In genomic region chrII:7642016-7642653, ce11 we compare ENCODE assay signal across 8 worm cellular contexts.
A peak's percentile ranks its signal among the peaks of the same experiment; 100 is the strongest.
TF ChIP-seq lines count a peak whose summit lies in the region.

No protein-coding gene starts in this region.

TF ChIP-seq in whole organism, L1 larva, 84 proteins besides CTCF, POLR2A, EP300 and RAD21 (continues in another document):
- no peak for TF ChIP-seq C34B4.2 (tag; optimal IDR thresholded peaks at IDR 0.05; lab: Kevin White, UChicago)
- TF ChIP-seq zip-4 (GFP tag; optimal IDR thresholded peaks at IDR 0.05; lab: Kevin White, UChicago): no peak
- no peak for TF ChIP-seq hlh-4 (tag; optimal IDR thresholded peaks at IDR 0.05; lab: Kevin White, UChicago)
- TF ChIP-seq ces-1 (GFP tag; optimal IDR thresholded peaks at IDR 0.05; lab: Kevin White, UChicago): no peak
- no peak for TF ChIP-seq sptf-1 (tag; optimal IDR thresholded peaks at IDR 0.05; lab: Kevin White, UChicago)
- peak; percentile 38 to 42 for TF ChIP-seq efl-1 (optimal IDR thresholded peaks at IDR 0.05; lab: Kevin White, UChicago)
- peak in 1 of 2 experiments; percentile 39 for TF ChIP-seq efl-1 (GFP tag; optimal IDR thresholded peaks at IDR 0.05 in 1 of 2; lab: Kevin White, UChicago)
- no peak for TF ChIP-seq nhr-11 (tag; optimal IDR thresholded peaks at IDR 0.05; lab: Kevin White, UChicago)
- no peak for TF ChIP-seq nhr-77 (tag; optimal IDR thresholded peaks at IDR 0.05; lab: Kevin White, UChicago)
- peak; percentile 92 for TF ChIP-seq nhr-71 (tag; optimal IDR thresholded peaks at IDR 0.05; lab: Kevin White, UChicago)
- peak; percentile 74 for TF ChIP-seq tbx-2 (tag; optimal IDR thresholded peaks at IDR 0.05; lab: Kevin White, UChicago)
- TF ChIP-seq nhr-12 (tag; optimal IDR thresholded peaks at IDR 0.05; lab: Kevin White, UChicago): no peak

TF ChIP-seq in whole organism, L2 larva, 48 proteins besides CTCF, POLR2A, EP300 and RAD21 (continues in another document):
- TF ChIP-seq lin-13 (GFP tag; optimal IDR thresholded peaks at IDR 0.05; lab: Kevin White, UChicago) (peak; percentile 33), sma-9 (GFP tag; optimal IDR thresholded peaks at IDR 0.05; lab: Kevin White, UChicago) (peak; percentile 76), sma-9 (tag; optimal IDR thresholded peaks at IDR 0.05; lab: Kevin White, UChicago) (no peak), nhr-21 (tag; optimal IDR thresholded peaks at IDR 0.05; lab: Kevin White, UChicago) (peak; percentile 6), sem-4 (tag; optimal IDR thresholded peaks at IDR 0.05; lab: Kevin White, UChicago) (peak; percentile 71), nhr-6 (tag; optimal IDR thresholded peaks at IDR 0.05; lab: Kevin White, UChicago) (peak; percentile 76), mdl-1 (tag; optimal IDR thresholded peaks at IDR 0.05; lab: Kevin White, UChicago) (peak; percentile 81 to 84), C34F6.9 (tag; optimal IDR thresholded peaks at IDR 0.05; lab: Kevin White, UChicago) (peak; percentile 83), ceh-82 (tag; optimal IDR thresholded peaks at IDR 0.05; lab: Kevin White, UChicago) (peak; percentile 46), ztf-1 (GFP tag; conservative IDR thresholded peaks at IDR 0.05; lab: Robert Waterston, UW) (no peak), aly-2 (tag; optimal IDR thresholded peaks at IDR 0.05; lab: Kevin White, UChicago) (no peak), nhr-11 (tag; optimal IDR thresholded peaks at IDR 0.05; lab: Kevin White, UChicago) (no peak)

TF ChIP-seq in whole organism, L3 larva, 47 proteins besides CTCF, POLR2A, EP300 and RAD21 (continues in another document):
- TF ChIP-seq nhr-43 (tag; optimal IDR thresholded peaks at IDR 0.05; lab: Kevin White, UChicago; ENCODE audit: poor library complexity, severe bottlenecking): no peak
- TF ChIP-seq tbx-2 (tag; optimal IDR thresholded peaks at IDR 0.05; lab: Kevin White, UChicago): peak; percentile 9
- TF ChIP-seq sea-2 (GFP tag; optimal IDR thresholded peaks at IDR 0.05; lab: Kevin White, UChicago): no peak
- TF ChIP-seq nhr-11 (tag; optimal IDR thresholded peaks at IDR 0.05; lab: Kevin White, UChicago): peak; percentile 60
- TF ChIP-seq nhr-77 (tag; optimal IDR thresholded peaks at IDR 0.05; lab: Kevin White, UChicago): no peak
- peak; percentile 67 for TF ChIP-seq egl-5 (tag; optimal IDR thresholded peaks at IDR 0.05; lab: Kevin White, UChicago)
- TF ChIP-seq mdl-1 (tag; optimal IDR thresholded peaks at IDR 0.05; lab: Kevin White, UChicago): peak; percentile 62
- TF ChIP-seq unc-62 (GFP tag; optimal IDR thresholded peaks at IDR 0.05; lab: Kevin White, UChicago): peak; percentile 84
- TF ChIP-seq pha-4 (tag; optimal IDR thresholded peaks at IDR 0.05; lab: Kevin White, UChicago): no peak
- no peak for TF ChIP-seq jun-1 (tag; optimal IDR thresholded peaks at IDR 0.05; lab: Kevin White, UChicago)
- TF ChIP-seq R02D3.7 (tag; optimal IDR thresholded peaks at IDR 0.05; lab: Kevin White, UChicago): no peak
- TF ChIP-seq lin-39 (tag; optimal IDR thresholded peaks at IDR 0.05; lab: Kevin White, UChicago): peak; percentile 91

TF ChIP-seq in whole organism, L4 larva, 104 proteins besides CTCF, POLR2A, EP300 and RAD21 (continues in another document):
- TF ChIP-seq unc-62 (GFP tag; optimal IDR thresholded peaks at IDR 0.05 in 1 of 2; lab: Kevin White, UChicago) (peak in 1 of 2 experiments; percentile 97), unc-62 (tag; optimal IDR thresholded peaks at IDR 0.05; lab: Kevin White, UChicago) (no peak), spr-1 (tag; optimal IDR thresholded peaks at IDR 0.05; lab: Kevin White, UChicago) (peak; percentile 13), ces-1 (GFP tag; optimal IDR thresholded peaks at IDR 0.05; lab: Kevin White, UChicago) (peak; percentile 19), T20F7.1 (GFP tag; optimal IDR thresholded peaks at IDR 0.05; lab: Kevin White, UChicago) (no peak), nhr-76 (tag; optimal IDR thresholded peaks at IDR 0.05; lab: Kevin White, UChicago) (no peak), nhr-41 (GFP tag; IDR thresholded peaks at IDR 0.05; lab: Robert Waterston, UW) (no peak), sdz-12 (GFP tag; optimal IDR thresholded peaks at IDR 0.05; lab: Kevin White, UChicago) (no peak), lir-3 (tag; optimal IDR thresholded peaks at IDR 0.05; lab: Kevin White, UChicago) (no peak), php-3 (GFP tag; IDR thresholded peaks at IDR 0.05; lab: Robert Waterston, UW) (no peak), daf-19 (GFP tag; conservative IDR thresholded peaks at IDR 0.05; lab: Robert Waterston, UW) (no peak), ceh-32 (tag; optimal IDR thresholded peaks at IDR 0.05; lab: Kevin White, UChicago; ENCODE audit: poor library complexity) (no peak)

TF ChIP-seq in whole organism, late embryonic, 69 proteins besides CTCF, POLR2A, EP300 and RAD21 (continues in another document):
- TF ChIP-seq ztf-16 (tag; optimal IDR thresholded peaks at IDR 0.05; lab: Kevin White, UChicago) (no peak), pros-1 (tag; optimal IDR thresholded peaks at IDR 0.05; lab: Kevin White, UChicago) (peak; percentile 38), sox-2 (GFP tag; IDR thresholded peaks at IDR 0.05; lab: Robert Waterston, UW) (no peak), unc-3 (GFP tag; conservative IDR thresholded peaks at IDR 0.05; lab: Robert Waterston, UW) (no peak), unc-3 (tag; optimal IDR thresholded peaks at IDR 0.05; lab: Kevin White, UChicago) (peak; percentile 5), ref-2 (tag; optimal IDR thresholded peaks at IDR 0.05; lab: Kevin White, UChicago) (no peak), ceh-34 (tag; optimal IDR thresholded peaks at IDR 0.05; lab: Kevin White, UChicago) (peak; percentile 74), hlh-15 (tag; optimal IDR thresholded peaks at IDR 0.05; lab: Kevin White, UChicago) (no peak), elt-4 (tag; optimal IDR thresholded peaks at IDR 0.05; lab: Kevin White, UChicago) (no peak), ahr-1 (tag; optimal IDR thresholded peaks at IDR 0.05; lab: Kevin White, UChicago) (no peak), ceh-18 (tag; optimal IDR thresholded peaks at IDR 0.05; lab: Kevin White, UChicago) (peak; percentile 95), eyg-1 (tag; optimal IDR thresholded peaks at IDR 0.05; lab: Kevin White, UChicago) (no peak), K09A11.1 (tag; optimal IDR thresholded peaks at IDR 0.05; lab: Kevin White, UChicago; ENCODE audit: insufficient read depth) (peak; percentile 2)

TF ChIP-seq in whole organism, midembryonic, 9 proteins besides CTCF, POLR2A, EP300 and RAD21:
- TF ChIP-seq ref-1 (GFP tag; conservative IDR thresholded peaks at IDR 0.05; lab: Robert Waterston, UW) (no peak), flt-1 (GFP tag; IDR thresholded peaks at IDR 0.05; lab: Robert Waterston, UW) (peak; percentile 58), klf-2 (GFP tag; conservative IDR thresholded peaks at IDR 0.05; lab: Robert Waterston, UW) (no peak), tab-1 (GFP tag; IDR thresholded peaks at IDR 0.05; lab: Robert Waterston, UW) (no peak), ztf-29 (GFP tag; IDR thresholded peaks at IDR 0.05; lab: Robert Waterston, UW) (no peak), cog-1 (tag; optimal IDR thresholded peaks at IDR 0.05; lab: Kevin White, UChicago) (peak; percentile 17), T22C8.4 (GFP tag; IDR thresholded peaks at IDR 0.05; lab: Robert Waterston, UW) (no peak)

TF ChIP-seq in whole organism, mixed stage, embryonic, 35 proteins besides CTCF, POLR2A, EP300 and RAD21:
- TF ChIP-seq ceh-83 (GFP tag; optimal IDR thresholded peaks at IDR 0.05; lab: Kevin White, UChicago): no peak
- peak; percentile 34 for TF ChIP-seq sptf-1 (tag; optimal IDR thresholded peaks at IDR 0.05; lab: Kevin White, UChicago)
- peak; percentile 9 for TF ChIP-seq mls-2 (tag; optimal IDR thresholded peaks at IDR 0.05; lab: Kevin White, UChicago)
- TF ChIP-seq nhr-76 (tag; optimal IDR thresholded peaks at IDR 0.05; lab: Kevin White, UChicago): no peak
- peak; percentile 80 for TF ChIP-seq ces-1 (GFP tag; optimal IDR thresholded peaks at IDR 0.05; lab: Kevin White, UChicago)
- TF ChIP-seq ceh-39 (tag; optimal IDR thresholded peaks at IDR 0.05; lab: Kevin White, UChicago): no peak
- no peak for TF ChIP-seq mep-1 (tag; optimal IDR thresholded peaks at IDR 0.05; lab: Kevin White, UChicago)
- TF ChIP-seq hlh-1 (tag; optimal IDR thresholded peaks at IDR 0.05; lab: Kevin White, UChicago): no peak
- no peak for TF ChIP-seq unc-39 (tag; optimal IDR thresholded peaks at IDR 0.05; lab: Kevin White, UChicago)
- no peak for TF ChIP-seq ceh-43 (GFP tag; optimal IDR thresholded peaks at IDR 0.05; lab: Kevin White, UChicago)
- no peak for TF ChIP-seq snpc-4 (tag; optimal IDR thresholded peaks at IDR 0.05; lab: Kevin White, UChicago)
- peak; percentile 91 for TF ChIP-seq unc-120 (tag; optimal IDR thresholded peaks at IDR 0.05; lab: Kevin White, UChicago; ENCODE audit: poor library complexity, severe bottlenecking)
- no peak for TF ChIP-seq cnd-1 (tag; optimal IDR thresholded peaks at IDR 0.05; lab: Kevin White, UChicago)
- no peak for TF ChIP-seq lin-32 (GFP tag; optimal IDR thresholded peaks at IDR 0.05; lab: Kevin White, UChicago)
- peak; percentile 77 for TF ChIP-seq unc-62 (GFP tag; optimal IDR thresholded peaks at IDR 0.05; lab: Kevin White, UChicago)

TF ChIP-seq in whole organism, young adult, 124 proteins besides CTCF, POLR2A, EP300 and RAD21 (continues in another document):
- peak; percentile 37 for TF ChIP-seq attf-5 (GFP tag; optimal IDR thresholded peaks at IDR 0.05; lab: Kevin White, UChicago)
- TF ChIP-seq hsf-1 (GFP tag; IDR thresholded peaks at IDR 0.05; lab: Robert Waterston, UW): no peak
- TF ChIP-seq egrh-3 (GFP tag; IDR thresholded peaks at IDR 0.05; lab: Robert Waterston, UW): peak; percentile 84
- 0 out of 2 replicates have a peak, but pooled peaks have one; percentile 14 for TF ChIP-seq dox-1 (GFP tag; IDR thresholded peaks at IDR 0.05; lab: Robert Waterston, UW)
- no peak for TF ChIP-seq cebp-1 (GFP tag; IDR thresholded peaks at IDR 0.05; lab: Robert Waterston, UW)
- peak; percentile 58 for TF ChIP-seq cebp-1 (tag; optimal IDR thresholded peaks at IDR 0.05; lab: Kevin White, UChicago)
- TF ChIP-seq snpc-4 (GFP tag; optimal IDR thresholded peaks at IDR 0.05; lab: Kevin White, UChicago): no peak
- peak in 1 of 4 experiments; percentile 10 for TF ChIP-seq snpc-4 (tag; optimal IDR thresholded peaks at IDR 0.05; lab: Kevin White, UChicago)
- no peak for TF ChIP-seq mxl-1 (tag; optimal IDR thresholded peaks at IDR 0.05; lab: Kevin White, UChicago)
- TF ChIP-seq lin-40 (tag; optimal IDR thresholded peaks at IDR 0.05; lab: Kevin White, UChicago): peak; percentile 32
- TF ChIP-seq egl-18 (GFP tag; IDR thresholded peaks at IDR 0.05; lab: Robert Waterston, UW): no peak
- TF ChIP-seq Y95B8A.8 (GFP tag; IDR thresholded peaks at IDR 0.05; lab: Robert Waterston, UW): no peak
- TF ChIP-seq ama-1 (optimal IDR thresholded peaks at IDR 0.05; lab: Kevin White, UChicago): no peak
- TF ChIP-seq ama-1 (GFP tag; optimal IDR thresholded peaks at IDR 0.05; lab: Kevin White, UChicago): no peak
- peak; percentile 38; the same call in 1 of the 2 replicates for TF ChIP-seq hmg-1.2 (GFP tag; IDR thresholded peaks at IDR 0.05; lab: Robert Waterston, UW)
- TF ChIP-seq nhr-80 (tag; optimal IDR thresholded peaks at IDR 0.05; lab: Kevin White, UChicago): no peak
- TF ChIP-seq let-607 (tag; optimal IDR thresholded peaks at IDR 0.05; lab: Kevin White, UChicago): no peak
- no peak for TF ChIP-seq hmg-20 (GFP tag; IDR thresholded peaks at IDR 0.05; lab: Robert Waterston, UW)
- TF ChIP-seq aptf-3 (GFP tag; IDR thresholded peaks at IDR 0.05; lab: Robert Waterston, UW): no peak
- no peak for TF ChIP-seq efl-1 (GFP tag; optimal IDR thresholded peaks at IDR 0.05; lab: Kevin White, UChicago)
